Worm (Caenorhabditis elegans): Measurements from ENCODE around the gene H06A10.1.

DNA sequence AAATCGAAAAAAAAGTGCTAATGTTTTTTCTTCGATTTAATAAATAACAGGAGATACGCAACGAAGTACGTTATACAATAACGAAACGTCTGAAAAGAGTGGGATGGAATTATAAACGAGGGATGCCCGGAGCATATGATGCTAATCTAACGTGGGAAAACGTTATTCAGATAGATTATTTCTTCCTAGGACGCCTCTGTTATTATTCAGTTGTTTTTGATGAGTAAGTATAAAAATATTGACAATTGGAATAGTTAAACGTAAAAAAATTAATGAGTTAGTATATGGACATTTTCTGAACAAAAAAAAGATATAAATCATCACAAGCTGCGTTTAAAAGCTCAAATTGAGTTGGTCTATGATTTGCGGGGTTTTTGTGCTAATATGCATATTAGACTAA, 22.5 kb upstream of the H06A10.1 start, which contains the start of gene srd-51:
- TF ChIP-seq nhr-43 (tag; optimal IDR thresholded peaks at IDR 0.05; ENCODE audit: poor library complexity, severe bottlenecking) (no peak), fos-1 (tag; optimal IDR thresholded peaks at IDR 0.05) (no peak), nhr-77 (tag; optimal IDR thresholded peaks at IDR 0.05) (no peak), nhr-25 (tag; optimal IDR thresholded peaks at IDR 0.05) (no peak), pha-4 (tag; optimal IDR thresholded peaks at IDR 0.05) (no peak), nhr-237 (tag; optimal IDR thresholded peaks at IDR 0.05) (no peak), tbx-2 (tag; optimal IDR thresholded peaks at IDR 0.05) (no peak), elt-1 (tag; optimal IDR thresholded peaks at IDR 0.05) (no peak), fkh-10 (GFP tag; optimal IDR thresholded peaks at IDR 0.05) (no peak), egl-27 (tag; optimal IDR thresholded peaks at IDR 0.05) (no peak), ceh-82 (tag; optimal IDR thresholded peaks at IDR 0.05) (no peak)
